Worm (Caenorhabditis elegans): ENCODE results near the gene best-14.

DNA sequence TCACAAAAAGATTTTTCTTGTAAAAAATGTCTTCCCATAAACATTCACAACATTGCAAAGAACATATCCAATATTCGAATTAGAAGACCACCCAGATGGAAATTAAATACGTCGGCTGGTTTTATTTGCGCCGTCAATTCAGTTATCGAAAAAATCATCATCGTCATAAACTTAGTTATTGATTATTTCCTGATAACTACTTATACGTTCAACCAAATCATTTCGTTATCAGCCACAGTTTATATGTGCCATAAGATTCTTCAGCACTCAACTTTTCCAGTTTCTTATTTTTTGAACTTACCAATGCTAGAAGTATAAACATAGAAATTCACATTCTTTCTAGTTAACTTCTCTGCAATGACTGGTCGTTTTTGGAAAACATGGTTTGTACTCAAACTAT, 22.9 kb downstream of the best-14 start:
- TF ChIP-seq W03F9.2 (tag; optimal IDR thresholded peaks at IDR 0.05), result no peak
- no peak for TF ChIP-seq dao-5 (tag; optimal IDR thresholded peaks at IDR 0.05)
- TF ChIP-seq him-1 (tag; optimal IDR thresholded peaks at IDR 0.05), result no peak

All from whole organism, L4/young adult.